Fruit fly (Drosophila melanogaster) whole organism: Measurements from ENCODE around the gene GABA-B-R2.

Source experiments
- Dll ChIP-seq: fragments of >200 bp; optimal IDR thresholded peaks from 2 replicates; lab custom pipeline; 2017
- pan ChIP-seq: fragments of >200 bp; optimal IDR thresholded peaks from 2 replicates; lab custom pipeline; 2017
- psq ChIP-seq: fragments of >200 bp; optimal IDR thresholded peaks from 2 replicates; lab custom pipeline; 2017
- usp ChIP-seq: fragments of >200 bp; optimal IDR thresholded peaks from 2 replicates; lab custom pipeline; 2017; ENCODE audit warnings: missing biosample characterization, missing genetic modification characterization, mixed read lengths

dm6 chr3R:21775766-21776165 is at the start of gene GABA-B-R2, which contains the start of gene CG6800:
- TF ChIP-seq pan (no peak), psq (lab: Kevin White, UChicago) (no peak), usp (GFP tag; lab: Kevin White, UChicago) (no peak), Dll (lab: Kevin White, UChicago) (no peak)
